Fruit fly (Drosophila melanogaster): Measurements from ENCODE around the gene nmo.

The nmo gene

DNA sequence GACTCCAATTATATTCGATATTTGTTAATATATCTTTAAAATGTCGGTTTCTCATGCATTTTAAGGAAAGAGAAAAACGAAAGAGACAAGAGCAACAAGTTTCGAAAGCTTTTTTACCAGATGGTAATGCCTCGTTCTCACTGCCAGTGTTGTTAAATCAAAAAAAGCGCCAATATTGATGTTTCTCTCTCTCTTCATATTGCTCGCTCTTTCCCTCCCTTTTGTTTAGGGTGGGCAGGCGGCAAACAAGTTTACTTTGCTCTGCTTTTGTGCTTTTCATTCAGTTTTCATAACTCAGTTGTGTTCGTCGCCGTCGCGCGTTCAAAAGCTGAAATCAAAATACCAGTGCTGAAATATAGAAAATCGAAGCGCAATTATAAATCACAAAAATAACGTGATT lies 103.0 kb downstream of the nmo start (continued):
- TF ChIP-seq CG11762 (GFP tag; optimal IDR thresholded peaks at IDR 0.05; ENCODE audit: insufficient read depth) (peak; percentile 26), CG16779 (tag; optimal IDR thresholded peaks at IDR 0.05) (peak; percentile 47), Hr38 (GFP tag; optimal IDR thresholded peaks at IDR 0.05) (no peak), CG6854 (GFP tag; optimal IDR thresholded peaks at IDR 0.05) (peak; percentile 71), Hr39 (GFP tag; optimal IDR thresholded peaks at IDR 0.05) (no peak), CG15336 (GFP tag; IDR thresholded peaks at IDR 0.05) (no peak; the same call in 1 of the 2 replicates), CG10631 (GFP tag; optimal IDR thresholded peaks at IDR 0.05) (no peak), net (GFP tag; optimal IDR thresholded peaks at IDR 0.05) (peak; percentile 62), CG8632 (GFP tag; optimal IDR thresholded peaks at IDR 0.05) (peak; percentile 28), fd59A (GFP tag; optimal IDR thresholded peaks at IDR 0.05) (no peak), vri (GFP tag; optimal IDR thresholded peaks at IDR 0.05) (peak; percentile 88), spab (GFP tag; optimal IDR thresholded peaks at IDR 0.05) (no peak), CG6792 (GFP tag; optimal IDR thresholded peaks at IDR 0.05) (peak; percentile 38), dac (GFP tag; optimal IDR thresholded peaks at IDR 0.05) (no peak), CG3919 (GFP tag; optimal IDR thresholded peaks at IDR 0.05) (peak; percentile 63), Smox (GFP tag; optimal IDR thresholded peaks at IDR 0.05) (peak; percentile 28), CG31627 (GFP tag; optimal IDR thresholded peaks at IDR 0.05) (peak; percentile 13)

DNA sequence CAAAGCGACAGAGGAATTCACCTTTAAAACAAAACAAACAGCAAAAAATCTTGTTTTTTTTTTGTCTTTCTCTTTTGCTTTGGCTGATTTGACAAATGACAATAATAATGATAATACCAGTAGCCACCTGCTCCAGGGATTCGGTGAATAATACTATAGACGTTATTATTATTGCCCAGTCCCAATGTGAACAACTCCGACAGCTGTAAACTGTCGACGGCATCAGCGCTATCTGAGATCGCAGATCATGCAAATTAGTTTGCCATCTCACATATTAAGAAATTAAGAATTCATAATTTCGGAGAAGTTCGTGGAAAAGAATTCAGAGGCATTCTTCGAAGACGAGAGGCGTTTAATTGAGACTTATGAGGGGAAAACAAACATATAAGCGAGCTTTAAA lies 107.4 kb downstream of the nmo start:
- no peak for TF ChIP-seq CG6808 (GFP tag; optimal IDR thresholded peaks at IDR 0.05)
- no peak for TF ChIP-seq pdm3 (GFP tag; optimal IDR thresholded peaks at IDR 0.05)
- TF ChIP-seq CG11762 (GFP tag; optimal IDR thresholded peaks at IDR 0.05; ENCODE audit: insufficient read depth): no peak
- no peak for TF ChIP-seq CG11902 (GFP tag; optimal IDR thresholded peaks at IDR 0.05)
- TF ChIP-seq Eip93F (GFP tag; optimal IDR thresholded peaks at IDR 0.05): no peak
- TF ChIP-seq CG6854 (GFP tag; optimal IDR thresholded peaks at IDR 0.05): no peak
- TF ChIP-seq Sox15 (GFP tag; optimal IDR thresholded peaks at IDR 0.05): no peak
- no peak for TF ChIP-seq CG6792 (GFP tag; optimal IDR thresholded peaks at IDR 0.05)
- TF ChIP-seq CG9139 (GFP tag; optimal IDR thresholded peaks at IDR 0.05): no peak
- no peak for TF ChIP-seq Eip78C (GFP tag)
- no peak for TF ChIP-seq fkh (GFP tag; optimal IDR thresholded peaks at IDR 0.05)
- TF ChIP-seq topi (GFP tag; optimal IDR thresholded peaks at IDR 0.05): no peak
- TF ChIP-seq salr (GFP tag; optimal IDR thresholded peaks at IDR 0.05): no peak
- TF ChIP-seq Smox (GFP tag; optimal IDR thresholded peaks at IDR 0.05): no peak
- TF ChIP-seq acj6 (GFP tag; optimal IDR thresholded peaks at IDR 0.05): no peak
- TF ChIP-seq CG6163 (GFP tag; IDR thresholded peaks at IDR 0.05): no peak
- TF ChIP-seq svp (GFP tag): no peak

dm6 chr3L:8091650-8092068 lies 112.8 kb downstream of the nmo start, which contains the start of gene CG7565:
Gene CG7565 (minus strand): TSS chr3L:8091786.
- TF ChIP-seq net (GFP tag; optimal IDR thresholded peaks at IDR 0.05): peak; percentile 50
- no peak for TF ChIP-seq CG6276 (GFP tag; optimal IDR thresholded peaks at IDR 0.05)
- TF ChIP-seq Eip78C (GFP tag): peak; percentile 56
- no peak for TF ChIP-seq Ets21C (GFP tag; optimal IDR thresholded peaks at IDR 0.05)
- no peak for TF ChIP-seq Blimp-1 (GFP tag; optimal IDR thresholded peaks at IDR 0.05)
- TF ChIP-seq lz (GFP tag; optimal IDR thresholded peaks at IDR 0.05): peak; percentile 16
- TF ChIP-seq fkh (GFP tag; optimal IDR thresholded peaks at IDR 0.05): peak; percentile 13
- TF ChIP-seq eg (GFP tag; IDR thresholded peaks at IDR 0.05): 0 out of 3 replicates have a peak, but pooled peaks have one; percentile 37
- peak; percentile 44 for TF ChIP-seq CG3919 (GFP tag; optimal IDR thresholded peaks at IDR 0.05)
- TF ChIP-seq Met (GFP tag; optimal IDR thresholded peaks at IDR 0.05): peak; percentile 26
- peak; percentile 33; the same call in 1 of the 3 replicates for TF ChIP-seq CG8119 (GFP tag; IDR thresholded peaks at IDR 0.05)
- TF ChIP-seq Sox14 (GFP tag; optimal IDR thresholded peaks at IDR 0.05): peak; percentile 46
- TF ChIP-seq CG15336 (GFP tag; IDR thresholded peaks at IDR 0.05): 0 out of 2 replicates have a peak, but pooled peaks have one; percentile 27
- TF ChIP-seq CG6792 (GFP tag; optimal IDR thresholded peaks at IDR 0.05): peak; percentile 19
- no peak for TF ChIP-seq CG6854 (GFP tag; optimal IDR thresholded peaks at IDR 0.05)
- peak; percentile 12 for TF ChIP-seq OdsH (GFP tag; optimal IDR thresholded peaks at IDR 0.05)
- peak; percentile 9 for TF ChIP-seq CG31627 (GFP tag; optimal IDR thresholded peaks at IDR 0.05)
- peak; percentile 36 for TF ChIP-seq Sox102F (GFP tag; optimal IDR thresholded peaks at IDR 0.05)
- TF ChIP-seq vri (GFP tag; optimal IDR thresholded peaks at IDR 0.05): peak; percentile 84
- peak; percentile 7 for TF ChIP-seq CG8319 (GFP tag; optimal IDR thresholded peaks at IDR 0.05)
- peak; percentile 8 for TF ChIP-seq CG10669 (GFP tag; optimal IDR thresholded peaks at IDR 0.05)
- TF ChIP-seq ss (GFP tag; optimal IDR thresholded peaks at IDR 0.05): peak in 1 of 2 experiments; percentile 1
- no peak for TF ChIP-seq CG11762 (GFP tag; optimal IDR thresholded peaks at IDR 0.05; ENCODE audit: insufficient read depth)
- peak; percentile 46 for TF ChIP-seq esn (GFP tag; optimal IDR thresholded peaks at IDR 0.05)
- TF ChIP-seq topi (GFP tag; optimal IDR thresholded peaks at IDR 0.05): peak; percentile 2

Measured in whole organism, prepupa.